Worm (Caenorhabditis elegans): Measurements from ENCODE around the gene hpa-1.

The hpa-1 gene

ce11 chrIV:16180898-16181482, 51.9 kb downstream of the hpa-1 start (continued):
- TF ChIP-seq ztf-11 (tag; optimal IDR thresholded peaks at IDR 0.05) (no peak), C16A3.4 (tag; optimal IDR thresholded peaks at IDR 0.05) (peak; percentile 50), tbx-2 (tag; optimal IDR thresholded peaks at IDR 0.05) (peak; percentile 77), lir-3 (tag; optimal IDR thresholded peaks at IDR 0.05; ENCODE audit: poor library complexity) (no peak), aly-2 (tag; optimal IDR thresholded peaks at IDR 0.05) (no peak), ets-5 (GFP tag; IDR thresholded peaks at IDR 0.05) (no peak), vab-15 (tag; optimal IDR thresholded peaks at IDR 0.05) (peak; percentile 31), ceh-88 (GFP tag; IDR thresholded peaks at IDR 0.05) (no peak), lin-14 (GFP tag; optimal IDR thresholded peaks at IDR 0.05) (peak; percentile 92), hlh-17 (GFP tag; optimal IDR thresholded peaks at IDR 0.05; ENCODE audit: borderline replicate concordance) (no peak), ces-1 (GFP tag; optimal IDR thresholded peaks at IDR 0.05) (no peak)

Measured in whole organism, L1 larva.